Fruit fly (Drosophila melanogaster): ENCODE measurements around the gene Patj.

DNA sequence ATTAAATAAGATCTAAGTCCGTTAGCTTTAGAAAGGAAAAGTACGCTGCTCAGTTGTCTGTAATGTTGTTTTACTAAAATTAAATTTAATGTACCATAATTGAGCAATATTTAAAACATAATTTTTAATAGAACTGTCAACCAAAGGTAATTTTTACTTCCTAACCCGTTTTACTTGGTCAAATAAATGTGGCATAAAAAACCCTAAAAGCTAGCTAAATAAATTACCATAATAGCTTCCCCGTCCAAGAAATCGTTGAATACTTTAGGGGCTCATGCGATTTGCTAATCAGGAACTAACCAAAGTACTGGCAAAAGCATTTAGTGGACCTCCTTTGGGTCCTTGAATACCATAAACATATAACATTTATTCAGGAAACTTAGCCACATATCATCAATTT, 51.9 kb downstream of the Patj start:
- no peak for TF ChIP-seq usp (GFP tag; optimal IDR thresholded peaks at IDR 0.05)
- TF ChIP-seq EcR (GFP tag; optimal IDR thresholded peaks at IDR 0.05), result no peak
- TF ChIP-seq pan (optimal IDR thresholded peaks at IDR 0.05), result no peak
- TF ChIP-seq Dll (optimal IDR thresholded peaks at IDR 0.05), result no peak
